Worm (Caenorhabditis elegans) whole organism, midembryonic: ENCODE measurements around the gene gst-10.
"Not testable (repeated sequence)": the region's sequence is repeated elsewhere in the genome, so short reads cannot be mapped to it uniquely, and the experiment has no call there.

Source experiments
- T22C8.4 ChIP-seq: fragments of 200-800 bp; sonication (Bioruptor generic); IDR thresholded peaks from 2 replicates; pipeline ENCODE4 v1.3.6; 2022; ENCODE audit warnings: missing genetic modification characterization, missing compliant biosample characterization
- cog-1 ChIP-seq: sonication (generic microtip); optimal IDR thresholded peaks from 2 replicates; lab custom pipeline; 2016; ENCODE audit warnings: missing genetic modification characterization, missing compliant biosample characterization
- flt-1 ChIP-seq: fragments of 200-800 bp; sonication (Bioruptor generic); IDR thresholded peaks from 2 replicates; pipeline ENCODE4 v1.3.6; 2022; ENCODE audit warnings: missing genetic modification characterization, missing compliant biosample characterization
- klf-2 ChIP-seq: fragments of 200-800 bp; sonication (Bioruptor generic); conservative IDR thresholded peaks from 2 replicates; pipeline ENCODE4 v1.3.6; 2022; ENCODE audit warnings: missing genetic modification reagents, missing genetic modification characterization, missing compliant biosample characterization
- med-1 ChIP-seq: sonication (generic microtip); optimal IDR thresholded peaks from 2 replicates; lab custom pipeline; 2017; ENCODE audit warnings: missing genetic modification characterization, mild to moderate bottlenecking, missing compliant biosample characterization, antibody characterized with exemption, missing genetic modification reagents; ENCODE audit not compliant: insufficient read depth
- ref-1 ChIP-seq: fragments of 200-800 bp; sonication (Bioruptor generic); conservative IDR thresholded peaks from 2 replicates; pipeline ENCODE4 v1.3.6; 2022; ENCODE audit warnings: missing genetic modification reagents, missing genetic modification characterization, missing compliant biosample characterization
- tab-1 ChIP-seq: fragments of 200-800 bp; sonication (Bioruptor generic); IDR thresholded peaks from 2 replicates; pipeline ENCODE4 v1.3.6; 2022; ENCODE audit warnings: missing genetic modification characterization, missing compliant biosample characterization
- ztf-23 ChIP-seq: fragments of 200-800 bp; sonication (Bioruptor generic); IDR thresholded peaks from 2 replicates; pipeline ENCODE4 v1.3.6; 2022; ENCODE audit warnings: missing genetic modification reagents, missing genetic modification characterization, missing compliant biosample characterization
- ztf-29 ChIP-seq: fragments of 200-800 bp; sonication (Bioruptor generic); IDR thresholded peaks from 2 replicates; pipeline ENCODE4 v1.3.6; 2022; ENCODE audit warnings: missing genetic modification reagents, missing genetic modification characterization, missing compliant biosample characterization

The gst-10 gene

ce11 chrV:2561390-2561789 lies at the start of gene gst-10:
Gene gst-10 (plus strand): TSS chrV:2561690.
- TF ChIP-seq ref-1 (GFP tag; lab: Robert Waterston, UW); ztf-29 (GFP tag; lab: Robert Waterston, UW); cog-1 (tag; lab: Kevin White, UChicago): not testable (repeated sequence)

ce11 chrV:2515493-2515892 lies 46.0 kb upstream of the gst-10 start, which contains the start of gene str-76:
Gene str-76 (minus strand): TSS chrV:2515593.
- TF ChIP-seq flt-1, ztf-29, klf-2 (GFP tag; lab: Robert Waterston, UW): not testable (repeated sequence)

ce11 chrV:2536309-2536708 lies 25.2 kb upstream of the gst-10 start, which contains the start of gene Y45G12C.10:
Gene Y45G12C.10 (minus strand): TSS chrV:2536409.
- not testable (repeated sequence) for TF ChIP-seq ztf-23; flt-1 (GFP tag; lab: Robert Waterston, UW); klf-2 (GFP tag; lab: Robert Waterston, UW)

- TF ChIP-seq T22C8.4 (GFP tag; lab: Robert Waterston, UW) = no peak
- no peak for TF ChIP-seq med-1 (GFP tag; lab: Kevin White, UChicago)
- TF ChIP-seq tab-1 (GFP tag; lab: Robert Waterston, UW) = no peak
- TF ChIP-seq flt-1 (GFP tag; lab: Robert Waterston, UW) = no peak
- TF ChIP-seq cog-1 (tag; lab: Kevin White, UChicago) = no peak
- TF ChIP-seq ref-1 (GFP tag; lab: Robert Waterston, UW) = no peak
- no peak for TF ChIP-seq ztf-29 (GFP tag; lab: Robert Waterston, UW)
- TF ChIP-seq ztf-23 = no peak
- no peak for TF ChIP-seq klf-2 (GFP tag; lab: Robert Waterston, UW)
Observed at ce11 chrV:2565525-2565924, 4.0 kb downstream of the gst-10 start, which contains the start of gene Y45G12C.1. Gene Y45G12C.1 (plus strand): TSS chrV:2565683.

- TF ChIP-seq med-1 (GFP tag; lab: Kevin White, UChicago) (no peak), cog-1 (tag; lab: Kevin White, UChicago) (no peak), klf-2 (GFP tag; lab: Robert Waterston, UW) (no peak), tab-1 (GFP tag; lab: Robert Waterston, UW) (no peak), flt-1 (GFP tag; lab: Robert Waterston, UW) (no peak), ztf-23 (no peak), ref-1 (GFP tag; lab: Robert Waterston, UW) (no peak), T22C8.4 (GFP tag; lab: Robert Waterston, UW) (no peak), ztf-29 (GFP tag; lab: Robert Waterston, UW) (no peak)
Observed at ce11 chrV:2570643-2571042, 9.2 kb downstream of the gst-10 start, which contains the start of gene srj-19. Gene srj-19 (minus strand): TSS chrV:2570743.

ce11 chrV:2573108-2573507 lies 11.6 kb downstream of the gst-10 start, which contains the start of gene srj-20:
Gene srj-20 (minus strand): TSS chrV:2573208.
- TF ChIP-seq T22C8.4 (GFP tag; lab: Robert Waterston, UW) = no peak
- no peak for TF ChIP-seq ref-1 (GFP tag; lab: Robert Waterston, UW)
- no peak for TF ChIP-seq tab-1 (GFP tag; lab: Robert Waterston, UW)
- TF ChIP-seq ztf-29 (GFP tag; lab: Robert Waterston, UW) = no peak
- TF ChIP-seq flt-1 (GFP tag; lab: Robert Waterston, UW) = no peak
- no peak for TF ChIP-seq med-1 (GFP tag; lab: Kevin White, UChicago)
- TF ChIP-seq klf-2 (GFP tag; lab: Robert Waterston, UW) = no peak
- TF ChIP-seq cog-1 (tag; lab: Kevin White, UChicago) = no peak
- no peak for TF ChIP-seq ztf-23

ce11 chrV:2573881-2574280 lies 12.4 kb downstream of the gst-10 start, which contains the start of gene nhr-290:
Gene nhr-290 (plus strand): TSS chrV:2574181.
- TF ChIP-seq cog-1 (tag; lab: Kevin White, UChicago) = no peak
- TF ChIP-seq tab-1 (GFP tag; lab: Robert Waterston, UW) = no peak
- TF ChIP-seq T22C8.4 (GFP tag; lab: Robert Waterston, UW) = no peak
- TF ChIP-seq flt-1 (GFP tag; lab: Robert Waterston, UW) = no peak
- no peak for TF ChIP-seq ref-1 (GFP tag; lab: Robert Waterston, UW)
- no peak for TF ChIP-seq med-1 (GFP tag; lab: Kevin White, UChicago)
- no peak for TF ChIP-seq ztf-23
- no peak for TF ChIP-seq klf-2 (GFP tag; lab: Robert Waterston, UW)
- no peak for TF ChIP-seq ztf-29 (GFP tag; lab: Robert Waterston, UW)

- no peak for TF ChIP-seq klf-2 (GFP tag; lab: Robert Waterston, UW)
- no peak for TF ChIP-seq med-1 (GFP tag; lab: Kevin White, UChicago)
- TF ChIP-seq tab-1 (GFP tag; lab: Robert Waterston, UW) = no peak
- TF ChIP-seq cog-1 (tag; lab: Kevin White, UChicago) = no peak
- TF ChIP-seq flt-1 (GFP tag; lab: Robert Waterston, UW) = no peak
- TF ChIP-seq T22C8.4 (GFP tag; lab: Robert Waterston, UW) = no peak
- TF ChIP-seq ref-1 (GFP tag; lab: Robert Waterston, UW) = no peak
Observed at ce11 chrV:2575716-2576115, 14.2 kb downstream of the gst-10 start.

- TF ChIP-seq flt-1 (GFP tag; lab: Robert Waterston, UW) (no peak), klf-2 (GFP tag; lab: Robert Waterston, UW) (no peak), T22C8.4 (GFP tag; lab: Robert Waterston, UW) (no peak), ref-1 (GFP tag; lab: Robert Waterston, UW) (no peak), cog-1 (tag; lab: Kevin White, UChicago) (no peak), ztf-29 (GFP tag; lab: Robert Waterston, UW) (no peak), ztf-23 (no peak), tab-1 (GFP tag; lab: Robert Waterston, UW) (no peak)
Observed at ce11 chrV:2577603-2578002, 16.1 kb downstream of the gst-10 start, which contains the start of gene srt-4. Gene srt-4 (plus strand): TSS chrV:2577903.
